Worm (Caenorhabditis elegans) whole organism, late embryonic: ENCODE results near the gene clec-25.

Experiments used
- ama-1 ChIP-seq: fragments of 150-350 bp; optimal IDR thresholded peaks from 2 replicates; lab custom pipeline; 2014
- che-1 ChIP-seq: sonication (generic microtip); optimal IDR thresholded peaks from 2 replicates; lab custom pipeline; 2016; ENCODE audit warnings: mild to moderate bottlenecking, missing genetic modification characterization, missing compliant biosample characterization
- zip-5 ChIP-seq: sonication (generic microtip); optimal IDR thresholded peaks from 2 replicates; lab custom pipeline; 2016; ENCODE audit warnings: missing genetic modification characterization, missing compliant biosample characterization

ce11 chrV:16874966-16875365 lies 31.9 kb downstream of the clec-25 start, which contains the start of gene F49A5.10:
- TF ChIP-seq zip-5 = no peak
- TF ChIP-seq che-1 (tag; lab: Kevin White, UChicago) = no peak
- TF ChIP-seq ama-1 (lab: Kevin White, UChicago) = no peak
